Fruit fly (Drosophila melanogaster) whole organism, embryonic: ENCODE results near the gene eas.

Experiments
- Bgb ChIP-seq: fragments of 200-800 bp; sonication (Bioruptor generic); IDR thresholded peaks from 2 replicates; pipeline ENCODE4 v1.3.6; 2022; ENCODE audit warnings: missing biosample characterization, missing genetic modification characterization; ENCODE audit not compliant: partially characterized antibody
- CG10565 ChIP-seq: fragments of 200-800 bp; sonication (Bioruptor generic); optimal IDR thresholded peaks from 3 replicates; lab custom pipeline; 2016; ENCODE audit warnings: missing biosample characterization, mild to moderate bottlenecking, missing genetic modification characterization
- CG11723 ChIP-seq: fragments of 200-800 bp; sonication (Bioruptor generic); optimal IDR thresholded peaks from 2 replicates; lab custom pipeline; 2017; ENCODE audit warnings: missing biosample characterization, mild to moderate bottlenecking, missing genetic modification characterization
- CG12236 ChIP-seq: fragments of 200-800 bp; sonication (Bioruptor generic); optimal IDR thresholded peaks from 2 replicates; lab custom pipeline; 2016; ENCODE audit warnings: missing biosample characterization, missing genetic modification characterization
- CG12769 ChIP-seq: fragments of 200-800 bp; sonication (Bioruptor generic); optimal IDR thresholded peaks from 2 replicates; lab custom pipeline; 2019; ENCODE audit warnings: missing biosample characterization, mild to moderate bottlenecking, missing genetic modification characterization, moderate library complexity
- CG1529 ChIP-seq: fragments of 200-800 bp; sonication (Bioruptor generic); optimal IDR thresholded peaks from 3 replicates; lab custom pipeline; 2018; ENCODE audit warnings: missing biosample characterization, missing genetic modification characterization
- CG15514 ChIP-seq: fragments of 200-800 bp; sonication (Bioruptor generic); optimal IDR thresholded peaks from 3 replicates; lab custom pipeline; 2017; ENCODE audit warnings: missing biosample characterization, missing genetic modification characterization, mild to moderate bottlenecking, moderate library complexity, missing genetic modification reagents
- CG15601 ChIP-seq: fragments of 200-800 bp; sonication (Bioruptor generic); optimal IDR thresholded peaks from 3 replicates; lab custom pipeline; 2019; ENCODE audit warnings: missing biosample characterization, mild to moderate bottlenecking, missing genetic modification characterization, moderate library complexity
- CG17385 ChIP-seq: fragments of 200-800 bp; sonication (Bioruptor generic); optimal IDR thresholded peaks from 3 replicates; lab custom pipeline; 2018; ENCODE audit warnings: missing biosample characterization, mild to moderate bottlenecking, missing genetic modification characterization
- CG2199 ChIP-seq: fragments of 200-800 bp; sonication (Bioruptor generic); IDR thresholded peaks from 3 replicates; pipeline ENCODE4 v1.3.6; 2022; ENCODE audit warnings: missing biosample characterization, missing genetic modification characterization
- CG30020 ChIP-seq: fragments of 200-800 bp; optimal IDR thresholded peaks from 2 replicates; lab custom pipeline; 2019; ENCODE audit warnings: missing biosample characterization, mild to moderate bottlenecking, missing genetic modification characterization, moderate library complexity
- CG3847 ChIP-seq: fragments of 200-800 bp; sonication (Bioruptor generic); IDR thresholded peaks from 2 replicates; pipeline ENCODE4 v1.3.6; 2022; ENCODE audit warnings: missing biosample characterization, missing genetic modification characterization
- CG6254 ChIP-seq: fragments of 200-800 bp; sonication (Bioruptor generic); optimal IDR thresholded peaks from 3 replicates; lab custom pipeline; 2017; ENCODE audit warnings: mild to moderate bottlenecking, missing biosample characterization, missing genetic modification reagents, missing genetic modification characterization
- CG6813 ChIP-seq: fragments of 200-800 bp; sonication (Bioruptor generic); optimal IDR thresholded peaks from 2 replicates; lab custom pipeline; 2017; ENCODE audit warnings: missing biosample characterization, missing genetic modification characterization, mild to moderate bottlenecking, moderate library complexity, missing genetic modification reagents
- CG7745 ChIP-seq: fragments of 200-800 bp; sonication (Bioruptor generic); optimal IDR thresholded peaks from 2 replicates; lab custom pipeline; 2018; ENCODE audit warnings: missing biosample characterization, mild to moderate bottlenecking, missing genetic modification characterization, moderate library complexity
- CG8388 ChIP-seq: fragments of 200-800 bp; sonication (Bioruptor generic); optimal IDR thresholded peaks from 2 replicates; lab custom pipeline; 2019; ENCODE audit warnings: missing biosample characterization, mild to moderate bottlenecking, missing genetic modification characterization, moderate library complexity
- CG9437 ChIP-seq: fragments of 200-800 bp; sonication (Bioruptor generic); optimal IDR thresholded peaks from 2 replicates; lab custom pipeline; 2018; ENCODE audit warnings: missing biosample characterization, mild to moderate bottlenecking, missing genetic modification characterization
- Chrac-16 ChIP-seq: fragments of 200-800 bp; sonication (Bioruptor generic); optimal IDR thresholded peaks from 3 replicates; lab custom pipeline; 2016; ENCODE audit warnings: missing biosample characterization, missing genetic modification characterization
- Dp ChIP-seq: fragments of 200-800 bp; sonication (Bioruptor generic); optimal IDR thresholded peaks from 2 replicates; lab custom pipeline; 2018; ENCODE audit warnings: missing biosample characterization, mild to moderate bottlenecking, missing genetic modification characterization, moderate library complexity
- E2f2 ChIP-seq: fragments of 200-800 bp; sonication (Bioruptor generic); IDR thresholded peaks from 2 replicates; pipeline ENCODE4 v1.3.6; 2022; ENCODE audit warnings: missing biosample characterization, missing genetic modification characterization
- Gug ChIP-seq: fragments of 200-800 bp; sonication (Bioruptor generic); IDR thresholded peaks from 4 replicates; pipeline ENCODE4 v1.3.6; 2022; ENCODE audit warnings: missing biosample characterization, missing genetic modification characterization
- Hmx ChIP-seq: fragments of 200-800 bp; sonication (Bioruptor generic); optimal IDR thresholded peaks from 2 replicates; lab custom pipeline; 2016; ENCODE audit warnings: missing biosample characterization, missing genetic modification characterization
- Mad ChIP-seq: fragments of 200-800 bp; sonication (Bioruptor generic); optimal IDR thresholded peaks from 2 replicates; lab custom pipeline; 2016; ENCODE audit warnings: missing biosample characterization, missing genetic modification characterization
- Ravus ChIP-seq: fragments of 200-800 bp; sonication (Bioruptor generic); IDR thresholded peaks from 2 replicates; pipeline ENCODE4 v1.3.6; 2022; ENCODE audit warnings: missing biosample characterization, missing genetic modification characterization
- Sry-β ChIP-seq: fragments of 200-800 bp; sonication (Bioruptor generic); optimal IDR thresholded peaks from 2 replicates; lab custom pipeline; 2018; ENCODE audit warnings: missing biosample characterization, mild to moderate bottlenecking, missing genetic modification characterization, moderate library complexity
- TFAM ChIP-seq: fragments of 200-800 bp; sonication (Bioruptor generic); optimal IDR thresholded peaks from 2 replicates; lab custom pipeline; 2017; ENCODE audit warnings: missing biosample characterization, missing genetic modification characterization, inconsistent platforms
- Tbp ChIP-seq: fragments of >200 bp; optimal IDR thresholded peaks from 2 replicates; lab custom pipeline; 2018; ENCODE audit warnings: missing biosample characterization, missing genetic modification characterization
- ase ChIP-seq: fragments of 200-800 bp; sonication (Bioruptor generic); IDR thresholded peaks from 3 replicates; pipeline ENCODE4 v1.3.6; 2022; ENCODE audit warnings: missing biosample characterization, missing genetic modification characterization
- ato ChIP-seq: fragments of 200-800 bp; sonication (Bioruptor generic); IDR thresholded peaks from 2 replicates; pipeline ENCODE4 v1.3.6; 2022; ENCODE audit warnings: missing biosample characterization, missing genetic modification characterization; ENCODE audit not compliant: partially characterized antibody
- bsh ChIP-seq, 2 experiments: fragments of 200-800 bp; sonication (Bioruptor generic); optimal IDR thresholded peaks; 2 replicates each; lab custom pipeline; 2017 to 2018; ENCODE audit warnings: mild to moderate bottlenecking in 2 of 2, missing biosample characterization in 2 of 2, missing genetic modification characterization in 2 of 2, moderate library complexity in 1 of 2
- btn ChIP-seq: fragments of 200-800 bp; sonication (Bioruptor generic); optimal IDR thresholded peaks from 2 replicates; lab custom pipeline; 2016; ENCODE audit warnings: missing biosample characterization, missing genetic modification characterization
- caup ChIP-seq: fragments of 200-800 bp; sonication (Bioruptor generic); optimal IDR thresholded peaks from 3 replicates; lab custom pipeline; 2017; ENCODE audit warnings: missing biosample characterization, mild to moderate bottlenecking, missing genetic modification characterization, moderate library complexity; ENCODE audit not compliant: severe bottlenecking
- corto ChIP-seq: fragments of 200-800 bp; sonication (Bioruptor generic); optimal IDR thresholded peaks from 2 replicates; lab custom pipeline; 2016; ENCODE audit warnings: missing biosample characterization, mild to moderate bottlenecking, missing genetic modification characterization, moderate library complexity
- croc ChIP-seq: fragments of 200-800 bp; sonication (Bioruptor generic); conservative IDR thresholded peaks from 3 replicates; pipeline ENCODE4 v1.3.6; 2022; ENCODE audit warnings: missing biosample characterization, missing genetic modification characterization
- crp ChIP-seq, 2 experiments: fragments of 200-800 bp; sonication (Bioruptor generic); optimal IDR thresholded peaks; 2 replicates in 1 of 2; 3 replicates in 1 of 2; lab custom pipeline; 2017; ENCODE audit warnings: missing biosample characterization in 2 of 2, missing genetic modification characterization in 2 of 2, mild to moderate bottlenecking in 1 of 2, moderate library complexity in 1 of 2
- cwo ChIP-seq: fragments of 200-800 bp; sonication (Bioruptor generic); optimal IDR thresholded peaks from 3 replicates; lab custom pipeline; 2017; ENCODE audit warnings: missing biosample characterization, missing genetic modification characterization, mild to moderate bottlenecking, moderate library complexity, missing genetic modification reagents
- gfzf ChIP-seq: fragments of 200-800 bp; sonication (Bioruptor generic); optimal IDR thresholded peaks from 2 replicates; lab custom pipeline; 2016; ENCODE audit warnings: missing biosample characterization, mild to moderate bottlenecking, missing genetic modification characterization, moderate library complexity
- grn ChIP-seq: fragments of 200-800 bp; sonication (Bioruptor generic); optimal IDR thresholded peaks from 3 replicates; lab custom pipeline; 2017; ENCODE audit warnings: missing biosample characterization, missing genetic modification characterization
- knrl ChIP-seq: fragments of 200-800 bp; sonication (Bioruptor generic); IDR thresholded peaks from 3 replicates; pipeline ENCODE4 v1.3.6; 2022; ENCODE audit warnings: missing biosample characterization, missing genetic modification characterization; ENCODE audit not compliant: partially characterized antibody
- lbe ChIP-seq: fragments of 200-800 bp; sonication (Bioruptor generic); optimal IDR thresholded peaks from 2 replicates; lab custom pipeline; 2016; ENCODE audit warnings: missing biosample characterization, mild to moderate bottlenecking, missing genetic modification characterization
- luna ChIP-seq: fragments of 200-800 bp; sonication (Bioruptor generic); optimal IDR thresholded peaks from 2 replicates; lab custom pipeline; 2016; ENCODE audit warnings: missing biosample characterization, missing genetic modification characterization
- nerfin-1 ChIP-seq: fragments of 200-800 bp; sonication (Bioruptor generic); optimal IDR thresholded peaks from 3 replicates; lab custom pipeline; 2019; ENCODE audit warnings: missing biosample characterization, mild to moderate bottlenecking, missing genetic modification characterization, moderate library complexity
- peb ChIP-seq: fragments of 200-800 bp; sonication (Bioruptor generic); IDR thresholded peaks from 2 replicates; pipeline ENCODE4 v1.3.6; 2022; ENCODE audit warnings: missing biosample characterization, missing genetic modification characterization
- schlank ChIP-seq: fragments of 200-800 bp; sonication (Bioruptor generic); optimal IDR thresholded peaks from 2 replicates; lab custom pipeline; 2018; ENCODE audit warnings: missing biosample characterization, mild to moderate bottlenecking, missing genetic modification characterization
- tll ChIP-seq, 2 experiments: fragments of 200-800 bp in 1 of 2; fragments of >200 bp in 1 of 2; sonication (Bioruptor generic) in 1 of 2; optimal IDR thresholded peaks; 2 replicates each; lab custom pipeline; 2017 to 2019; ENCODE audit warnings: missing biosample characterization in 2 of 2, missing genetic modification characterization in 2 of 2, mild to moderate bottlenecking in 1 of 2, moderate library complexity in 1 of 2
- wdn ChIP-seq: fragments of 200-800 bp; sonication (Bioruptor generic); IDR thresholded peaks from 2 replicates; pipeline ENCODE4 v1.3.6; 2022; ENCODE audit warnings: missing biosample characterization, missing genetic modification characterization
- yki ChIP-seq: fragments of >200 bp; optimal IDR thresholded peaks from 3 replicates; lab custom pipeline; 2018

Gene eas

dm6 chrX:16296423-16297292, 18.5 kb downstream of the eas start, which contains the start of gene CG3632 (continued):
- TF ChIP-seq Gug (no peak; the same call in 3 of the 4 replicates), CG2199 (GFP tag; lab: Robert Waterston, UW) (0 out of 3 replicates have a peak, but pooled peaks have one; percentile 66), Tbp (GFP tag; lab: Kevin White, UChicago) (no peak), Chrac-16 (GFP tag; lab: Kevin White, UChicago) (no peak), ato (GFP tag; lab: Robert Waterston, UW) (peak; percentile 87), CG10565 (no peak), CG15601 (tag; lab: Kevin White, UChicago) (no peak), CG6813 (GFP tag; lab: Kevin White, UChicago) (no peak), Hmx (no peak), wdn (GFP tag; lab: Robert Waterston, UW) (no peak), CG9437 (no peak), luna (GFP tag; lab: Kevin White, UChicago) (peak; percentile 16), croc (no peak), Mad (GFP tag; lab: Kevin White, UChicago) (peak; percentile 11), caup (GFP tag; lab: Kevin White, UChicago) (peak; percentile 6), grn (peak; percentile 88), CG11723 (GFP tag; lab: Kevin White, UChicago) (no peak), CG12236 (GFP tag; lab: Kevin White, UChicago) (no peak), lbe (peak; percentile 60), bsh (GFP tag; optimal IDR thresholded peaks at IDR 0.05; lab: Kevin White, UChicago) (no peak), CG30020 (peak; percentile 90), TFAM (GFP tag; lab: Kevin White, UChicago) (no peak), gfzf (GFP tag; lab: Kevin White, UChicago) (peak; percentile 21), CG6254 (GFP tag; lab: Kevin White, UChicago) (no peak), E2f2 (GFP tag; lab: Robert Waterston, UW) (no peak; the same call in 1 of the 2 replicates), ase (GFP tag; lab: Robert Waterston, UW) (no peak), CG1529 (no peak), Dp (peak; percentile 32), peb (GFP tag; lab: Robert Waterston, UW) (no peak), CG7745 (tag; lab: Kevin White, UChicago) (no peak), knrl (GFP tag; lab: Robert Waterston, UW) (peak; percentile 78), yki (no peak), Ravus (GFP tag; lab: Robert Waterston, UW) (no peak), CG15514 (GFP tag; lab: Kevin White, UChicago) (peak; percentile 79), tll (GFP tag; optimal IDR thresholded peaks at IDR 0.05; lab: Kevin White, UChicago) (no peak), CG8388 (peak; percentile 18), crp (GFP tag; optimal IDR thresholded peaks at IDR 0.05; lab: Kevin White, UChicago) (peak in 1 of 2 experiments; percentile 60), btn (GFP tag; lab: Kevin White, UChicago) (no peak), corto (no peak), cwo (GFP tag; lab: Kevin White, UChicago) (no peak), Sry-β (GFP tag; lab: Kevin White, UChicago) (no peak), schlank (no peak), CG17385 (no peak), Bgb (GFP tag; lab: Robert Waterston, UW) (peak; percentile 92), CG3847 (peak; percentile 67), nerfin-1 (tag; lab: Kevin White, UChicago) (peak; percentile 42), CG12769 (tag; lab: Kevin White, UChicago) (no peak)
